Worm (Caenorhabditis elegans) whole organism, mixed stage, embryonic: Measurements from ENCODE around the gene hlh-27.

ENCODE experiments used
- M03D4.4 ChIP-seq: sonication (generic microtip); optimal IDR thresholded peaks from 2 replicates; lab custom pipeline; 2017; ENCODE audit warnings: mild to moderate bottlenecking, missing genetic modification characterization, missing compliant biosample characterization
- bed-3 ChIP-seq: fragments of 200-800 bp; sonication (Bioruptor generic); optimal IDR thresholded peaks from 3 replicates; lab custom pipeline; 2018; ENCODE audit warnings: mild to moderate bottlenecking, missing genetic modification characterization, moderate library complexity, missing compliant biosample characterization
- ceh-39 ChIP-seq: fragments of 150-350 bp; optimal IDR thresholded peaks from 2 replicates; lab custom pipeline; 2014; ENCODE audit warnings: missing biosample characterization, missing genetic modification characterization
- ceh-43 ChIP-seq: fragments of 200-800 bp; sonication (Bioruptor generic); optimal IDR thresholded peaks from 2 replicates; lab custom pipeline; 2018; ENCODE audit warnings: mild to moderate bottlenecking, missing genetic modification characterization, moderate library complexity, missing compliant biosample characterization
- ceh-83 ChIP-seq: fragments of 200-800 bp; sonication (Bioruptor generic); optimal IDR thresholded peaks from 2 replicates; lab custom pipeline; 2018; ENCODE audit warnings: mild to moderate bottlenecking, missing genetic modification characterization, missing compliant biosample characterization
- ces-1 ChIP-seq: fragments of 150-350 bp; optimal IDR thresholded peaks from 2 replicates; lab custom pipeline; 2014; ENCODE audit warnings: missing biosample characterization, missing genetic modification reagents, missing genetic modification characterization
- cnd-1 ChIP-seq: fragments of 200-800 bp; sonication (Bioruptor generic); optimal IDR thresholded peaks from 2 replicates; lab custom pipeline; 2018; ENCODE audit warnings: mild to moderate bottlenecking, missing genetic modification characterization, missing compliant biosample characterization
- drap-1 ChIP-seq: fragments of 200-800 bp; sonication (Bioruptor generic); optimal IDR thresholded peaks from 3 replicates; lab custom pipeline; 2018; ENCODE audit warnings: mild to moderate bottlenecking, missing genetic modification characterization, missing compliant biosample characterization
- elt-1 ChIP-seq: sonication (generic microtip); optimal IDR thresholded peaks from 2 replicates; lab custom pipeline; 2017; ENCODE audit warnings: missing genetic modification characterization, mild to moderate bottlenecking, missing compliant biosample characterization, antibody characterized with exemption, moderate library complexity, borderline replicate concordance; ENCODE audit not compliant: insufficient read depth
- elt-3 ChIP-seq: fragments of 150-350 bp; optimal IDR thresholded peaks from 2 replicates; lab custom pipeline; 2014; ENCODE audit warnings: missing biosample characterization, missing genetic modification characterization
- hlh-1 ChIP-seq: fragments of 150-350 bp; optimal IDR thresholded peaks from 2 replicates; lab custom pipeline; 2014; ENCODE audit warnings: missing biosample characterization, missing genetic modification reagents, missing genetic modification characterization
- lin-13 ChIP-seq: fragments of 150-350 bp; optimal IDR thresholded peaks from 2 replicates; lab custom pipeline; 2014; ENCODE audit warnings: missing biosample characterization, missing genetic modification characterization
- lin-32 ChIP-seq: fragments of 200-800 bp; sonication (Bioruptor generic); optimal IDR thresholded peaks from 2 replicates; lab custom pipeline; 2018; ENCODE audit warnings: mild to moderate bottlenecking, missing genetic modification characterization, missing compliant biosample characterization
- lsy-2 ChIP-seq: fragments of 150-350 bp; optimal IDR thresholded peaks from 2 replicates; lab custom pipeline; 2014; ENCODE audit warnings: missing biosample characterization, missing genetic modification characterization
- mab-5 ChIP-seq: fragments of 150-350 bp; optimal IDR thresholded peaks from 2 replicates; lab custom pipeline; 2014; ENCODE audit warnings: missing biosample characterization, missing genetic modification characterization
- mep-1 ChIP-seq: fragments of 150-350 bp; optimal IDR thresholded peaks from 2 replicates; lab custom pipeline; 2017; ENCODE audit warnings: missing biosample characterization, missing genetic modification reagents, missing genetic modification characterization, inconsistent platforms
- mls-2 ChIP-seq: sonication (generic microtip); optimal IDR thresholded peaks from 2 replicates; lab custom pipeline; 2016; ENCODE audit warnings: mild to moderate bottlenecking, missing genetic modification characterization, moderate library complexity, missing compliant biosample characterization
- nhr-12 ChIP-seq: fragments of 150-350 bp; optimal IDR thresholded peaks from 2 replicates; lab custom pipeline; 2014; ENCODE audit warnings: missing biosample characterization, missing genetic modification characterization
- nhr-2 ChIP-seq: fragments of 150-350 bp; optimal IDR thresholded peaks from 2 replicates; lab custom pipeline; 2014; ENCODE audit warnings: missing biosample characterization, missing genetic modification characterization
- nhr-237 ChIP-seq: fragments of 150-350 bp; optimal IDR thresholded peaks from 2 replicates; lab custom pipeline; 2014; ENCODE audit warnings: missing biosample characterization, missing genetic modification characterization
- nhr-28 ChIP-seq: fragments of 150-350 bp; optimal IDR thresholded peaks from 2 replicates; lab custom pipeline; 2014; ENCODE audit warnings: missing biosample characterization, missing genetic modification characterization
- nhr-76 ChIP-seq: sonication (generic microtip); optimal IDR thresholded peaks from 2 replicates; lab custom pipeline; 2017; ENCODE audit warnings: missing biosample characterization, missing genetic modification characterization
- pha-4 ChIP-seq: fragments of 150-350 bp; optimal IDR thresholded peaks from 2 replicates; lab custom pipeline; 2018; ENCODE audit warnings: missing biosample characterization, missing genetic modification reagents, missing genetic modification characterization
- snpc-4 ChIP-seq: fragments of 150-350 bp; optimal IDR thresholded peaks from 2 replicates; lab custom pipeline; 2014; ENCODE audit warnings: missing biosample characterization, missing genetic modification characterization
- sptf-1 ChIP-seq: sonication (generic microtip); optimal IDR thresholded peaks from 2 replicates; lab custom pipeline; 2017; ENCODE audit warnings: mild to moderate bottlenecking, missing genetic modification characterization, moderate library complexity, missing compliant biosample characterization
- tbx-8 ChIP-seq: fragments of 200-800 bp; sonication (Bioruptor generic); optimal IDR thresholded peaks from 2 replicates; lab custom pipeline; 2018; ENCODE audit warnings: mild to moderate bottlenecking, missing genetic modification characterization, moderate library complexity, missing compliant biosample characterization
- unc-39 ChIP-seq: fragments of 150-350 bp; optimal IDR thresholded peaks from 2 replicates; lab custom pipeline; 2014; ENCODE audit warnings: missing biosample characterization, missing genetic modification characterization
- unc-62 ChIP-seq: fragments of 150-350 bp; optimal IDR thresholded peaks from 2 replicates; lab custom pipeline; 2014; ENCODE audit warnings: missing biosample characterization, missing genetic modification reagents, missing genetic modification characterization
- zip-8 ChIP-seq: fragments of 150-350 bp; optimal IDR thresholded peaks from 2 replicates; lab custom pipeline; 2014; ENCODE audit warnings: missing biosample characterization, missing genetic modification characterization
- ztf-11 ChIP-seq: fragments of 150-350 bp; optimal IDR thresholded peaks from 2 replicates; lab custom pipeline; 2014; ENCODE audit warnings: missing biosample characterization, missing genetic modification characterization

The hlh-27 gene

DNA sequence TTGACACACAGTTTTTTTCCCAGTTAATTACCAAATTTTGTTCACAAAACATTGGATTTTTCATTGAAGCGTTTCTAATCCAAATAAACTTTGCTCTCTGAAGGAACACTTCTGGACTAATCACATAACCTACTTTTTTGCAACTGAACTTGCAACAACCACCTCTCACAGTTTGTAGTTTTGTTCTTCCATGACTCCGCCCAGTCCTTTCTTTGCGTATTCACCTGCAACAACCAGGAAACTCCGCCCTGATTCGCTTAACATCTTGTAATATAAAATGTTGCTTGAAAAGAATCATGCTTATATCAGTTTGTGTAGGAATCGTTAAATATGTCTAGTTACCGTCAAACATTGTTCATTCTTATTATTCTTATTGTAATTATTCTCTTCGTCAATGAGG, 16.4 kb upstream of the hlh-27 start, which contains the start of gene ins-11:
TSS of gene ins-11 (plus strand) at position 301 of the 400 bp plus-strand sequence.
- TF ChIP-seq nhr-28 (tag; lab: Kevin White, UChicago) (no peak), bed-3 (GFP tag; lab: Kevin White, UChicago) (no peak), ztf-11 (tag; lab: Kevin White, UChicago) (no peak), zip-8 (tag; lab: Kevin White, UChicago) (no peak), lin-32 (no peak), nhr-76 (tag; lab: Kevin White, UChicago) (no peak), cnd-1 (no peak), elt-1 (tag; lab: Kevin White, UChicago) (no peak)

- TF ChIP-seq cnd-1: no peak
- no peak for TF ChIP-seq drap-1 (GFP tag; lab: Kevin White, UChicago)
- no peak for TF ChIP-seq lin-13 (tag; lab: Kevin White, UChicago)
- TF ChIP-seq snpc-4: no peak
- TF ChIP-seq ceh-39: no peak
- no peak for TF ChIP-seq tbx-8
- no peak for TF ChIP-seq nhr-12 (tag; lab: Kevin White, UChicago)
- TF ChIP-seq unc-39 (tag; lab: Kevin White, UChicago): no peak
- TF ChIP-seq ceh-83 (GFP tag; lab: Kevin White, UChicago): no peak
- TF ChIP-seq pha-4 (tag; lab: Kevin White, UChicago): no peak
Observed at ce11 chrII:5555522-5555921, 15.5 kb upstream of the hlh-27 start.

DNA sequence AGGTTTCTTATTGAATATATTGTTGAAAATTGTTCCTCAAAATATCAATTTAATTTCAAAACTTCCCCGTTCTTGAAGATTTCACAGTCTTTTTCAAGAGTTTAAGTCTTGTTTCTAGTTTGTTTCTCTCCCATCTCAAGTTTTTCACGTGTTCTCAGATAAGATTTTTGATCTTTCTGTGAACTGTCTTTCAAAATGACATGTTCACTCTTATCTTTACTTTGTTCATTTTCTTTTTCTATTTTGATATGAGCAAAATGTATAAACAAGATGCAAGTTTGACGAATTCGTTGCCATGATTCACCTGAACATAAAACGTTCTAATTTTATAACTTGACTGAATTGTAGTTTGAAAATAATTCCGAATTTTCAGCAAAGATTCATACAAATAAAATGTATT, 14.8 kb upstream of the hlh-27 start:
- TF ChIP-seq nhr-12 (tag; lab: Kevin White, UChicago): no peak
- no peak for TF ChIP-seq hlh-1 (tag; lab: Kevin White, UChicago)
- TF ChIP-seq mls-2: no peak
- no peak for TF ChIP-seq lin-32
- no peak for TF ChIP-seq pha-4 (tag; lab: Kevin White, UChicago)
- no peak for TF ChIP-seq nhr-76 (tag; lab: Kevin White, UChicago)
- TF ChIP-seq lsy-2 (tag; lab: Kevin White, UChicago): no peak
- TF ChIP-seq mab-5 (tag; lab: Kevin White, UChicago): no peak
- no peak for TF ChIP-seq nhr-237 (tag; lab: Kevin White, UChicago)
- no peak for TF ChIP-seq tbx-8
- no peak for TF ChIP-seq nhr-2 (tag; lab: Kevin White, UChicago)
- TF ChIP-seq zip-8 (tag; lab: Kevin White, UChicago): no peak
- TF ChIP-seq unc-39 (tag; lab: Kevin White, UChicago): no peak

DNA sequence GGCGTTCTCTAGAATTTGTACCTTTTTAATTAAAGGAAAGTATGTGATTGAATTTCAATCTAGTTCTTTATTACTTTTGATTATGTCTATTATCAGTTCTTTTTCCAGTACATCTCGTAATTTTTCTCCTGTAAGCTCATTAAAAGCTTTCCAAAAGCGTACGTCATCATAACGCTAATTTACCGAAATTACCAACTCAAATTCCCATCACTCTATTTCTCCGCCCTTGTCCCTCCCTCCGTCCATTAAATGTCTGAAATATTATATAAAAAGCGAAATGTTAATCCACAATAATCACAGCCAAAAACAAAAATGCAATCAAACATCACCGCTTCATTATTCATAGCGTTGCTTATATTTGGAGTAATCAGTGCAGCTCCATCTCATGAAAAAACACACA, 14.3 kb upstream of the hlh-27 start, which contains the start of gene ins-12:
TSS of gene ins-12 (plus strand) at position 301 of the 400 bp plus-strand sequence.
- TF ChIP-seq lin-32: no peak

DNA sequence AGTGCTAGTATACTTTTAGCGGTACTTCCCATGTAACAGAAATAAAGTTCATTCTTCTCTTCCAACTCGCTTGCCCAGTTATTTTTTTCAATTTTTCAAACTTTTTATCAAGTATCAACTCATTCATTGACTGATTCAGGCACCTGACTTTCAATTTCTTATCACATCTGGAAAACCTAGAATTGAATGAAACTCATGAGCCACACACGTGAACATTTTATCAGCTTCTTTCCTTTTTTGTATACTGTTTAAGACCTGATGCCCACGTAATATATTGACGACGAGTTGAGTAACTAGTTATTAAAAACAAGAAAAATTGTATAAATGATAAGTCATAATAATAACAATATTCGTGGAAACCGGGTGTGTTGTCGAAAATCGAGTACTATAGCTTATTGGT, 13.5 kb upstream of the hlh-27 start:
- TF ChIP-seq ceh-39: no peak
- no peak for TF ChIP-seq nhr-12 (tag; lab: Kevin White, UChicago)
- TF ChIP-seq pha-4 (tag; lab: Kevin White, UChicago): no peak
- no peak for TF ChIP-seq nhr-237 (tag; lab: Kevin White, UChicago)
- TF ChIP-seq nhr-76 (tag; lab: Kevin White, UChicago): no peak
- TF ChIP-seq M03D4.4 (tag; lab: Kevin White, UChicago): no peak
- TF ChIP-seq mab-5 (tag; lab: Kevin White, UChicago): no peak
- TF ChIP-seq snpc-4: no peak
- TF ChIP-seq zip-8 (tag; lab: Kevin White, UChicago): no peak
- TF ChIP-seq sptf-1: no peak
- TF ChIP-seq unc-62 (GFP tag; lab: Kevin White, UChicago): no peak
- TF ChIP-seq elt-1 (tag; lab: Kevin White, UChicago): no peak

DNA sequence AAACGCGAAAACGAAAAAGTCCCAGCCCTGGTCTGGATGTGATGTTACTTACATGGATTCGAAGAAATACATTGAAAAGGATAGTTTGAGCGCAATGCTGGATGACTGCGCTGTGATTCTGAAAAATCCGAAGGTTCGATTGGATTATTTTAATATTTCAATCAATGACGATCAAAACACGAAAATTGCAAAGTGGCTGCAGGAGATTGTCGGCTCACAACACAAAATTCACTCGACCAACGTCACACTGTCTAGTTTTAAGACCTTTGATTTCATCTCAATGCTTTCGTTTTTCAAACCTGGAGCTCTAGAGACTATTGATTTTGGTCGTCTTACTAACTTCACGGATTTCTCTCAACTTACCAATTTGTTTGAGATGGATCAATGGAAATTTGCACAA, 11.5 kb upstream of the hlh-27 start, which contains the start of gene C17C3.5:
TSS of gene C17C3.5 (plus strand) at position 301 of the 400 bp plus-strand sequence.
- TF ChIP-seq elt-3 (tag; lab: Kevin White, UChicago) (no peak), sptf-1 (no peak), ceh-39 (no peak), cnd-1 (no peak), unc-62 (GFP tag; lab: Kevin White, UChicago) (no peak), bed-3 (GFP tag; lab: Kevin White, UChicago) (no peak), ces-1 (no peak), ztf-11 (tag; lab: Kevin White, UChicago) (no peak), mep-1 (tag; lab: Kevin White, UChicago) (no peak), nhr-76 (tag; lab: Kevin White, UChicago) (no peak), nhr-237 (tag; lab: Kevin White, UChicago) (no peak), drap-1 (GFP tag; lab: Kevin White, UChicago) (no peak), nhr-28 (tag; lab: Kevin White, UChicago) (no peak), snpc-4 (no peak), zip-8 (tag; lab: Kevin White, UChicago) (no peak), elt-1 (tag; lab: Kevin White, UChicago) (no peak), ceh-43 (no peak)
- TF ChIP-seq, all 35 proteins: peak for 0
